Fruit fly (Drosophila melanogaster): ENCODE data around the gene ebo.

ebo gene

DNA sequence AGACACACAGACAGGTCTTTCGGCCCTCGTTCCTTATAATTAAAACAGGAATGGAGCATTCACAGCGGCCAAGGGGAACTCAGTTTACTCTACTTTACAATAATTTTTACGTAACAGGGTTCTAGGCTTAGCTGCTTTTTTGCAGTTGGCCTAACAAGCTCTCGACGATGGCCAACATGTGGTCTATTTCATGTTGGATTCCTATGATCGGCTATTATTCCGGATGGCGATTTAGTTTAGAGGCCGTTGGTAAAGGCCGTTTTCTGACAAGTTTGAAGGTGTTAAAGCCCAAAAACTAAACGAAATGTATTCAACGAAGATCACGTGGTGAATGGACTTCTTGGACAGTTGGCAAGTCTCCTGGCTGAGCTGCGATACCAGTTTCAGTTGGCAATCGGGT lies 30.4 kb downstream of the ebo start:
- no peak for TF ChIP-seq CrebA (GFP tag; optimal IDR thresholded peaks at IDR 0.05; ENCODE audit: borderline replicate concordance)
- TF ChIP-seq fru (GFP tag; optimal IDR thresholded peaks at IDR 0.05) = peak; percentile 56
- TF ChIP-seq OdsH (GFP tag; optimal IDR thresholded peaks at IDR 0.05) = peak; percentile 17
- TF ChIP-seq usp (GFP tag; optimal IDR thresholded peaks at IDR 0.05) = no peak
- peak; percentile 36 for TF ChIP-seq Sp1 (GFP tag; optimal IDR thresholded peaks at IDR 0.05)
- TF ChIP-seq dmrt93B (GFP tag; optimal IDR thresholded peaks at IDR 0.05) = peak; percentile 9
- TF ChIP-seq ey (GFP tag; optimal IDR thresholded peaks at IDR 0.05) = peak; percentile 19
- no peak for TF ChIP-seq dl (GFP tag; optimal IDR thresholded peaks at IDR 0.05; ENCODE audit: insufficient read depth in 1 of 2, partially characterized antibody in 2 of 2)
- peak; percentile 63 for TF ChIP-seq woc (GFP tag; optimal IDR thresholded peaks at IDR 0.05)
- TF ChIP-seq foxo (GFP tag; optimal IDR thresholded peaks at IDR 0.05) = peak in 1 of 2 experiments; percentile 42
- TF ChIP-seq HLH106 (tag; optimal IDR thresholded peaks at IDR 0.05) = peak; percentile 34

- TF ChIP-seq Dif (GFP tag; optimal IDR thresholded peaks at IDR 0.05; ENCODE audit: partially characterized antibody) = no peak
- TF ChIP-seq h (GFP tag; optimal IDR thresholded peaks at IDR 0.05) = peak; percentile 77
- TF ChIP-seq br (GFP tag; optimal IDR thresholded peaks at IDR 0.05) = peak; percentile 66
- peak; percentile 68 for TF ChIP-seq ey (GFP tag; optimal IDR thresholded peaks at IDR 0.05)
- peak; percentile 49 for TF ChIP-seq tai (GFP tag; optimal IDR thresholded peaks at IDR 0.05)
- TF ChIP-seq Mio (GFP tag; optimal IDR thresholded peaks at IDR 0.05) = no peak
- peak; percentile 54 for TF ChIP-seq woc (GFP tag; optimal IDR thresholded peaks at IDR 0.05)
- peak; percentile 33 for TF ChIP-seq brk (GFP tag; optimal IDR thresholded peaks at IDR 0.05)
- no peak for TF ChIP-seq jim (GFP tag; optimal IDR thresholded peaks at IDR 0.05)
- TF ChIP-seq HLH106 (tag; optimal IDR thresholded peaks at IDR 0.05) = peak; percentile 58
- TF ChIP-seq Hr78 (GFP tag; optimal IDR thresholded peaks at IDR 0.05) = no peak
- TF ChIP-seq Hnf4 (GFP tag; optimal IDR thresholded peaks at IDR 0.05) = peak; percentile 60
- TF ChIP-seq Sp1 (GFP tag; optimal IDR thresholded peaks at IDR 0.05) = peak; percentile 50
- no peak for TF ChIP-seq CG9705 (GFP tag; optimal IDR thresholded peaks at IDR 0.05)
- no peak for TF ChIP-seq usp (GFP tag; optimal IDR thresholded peaks at IDR 0.05)
- TF ChIP-seq foxo (GFP tag; optimal IDR thresholded peaks at IDR 0.05) = peak in 1 of 2 experiments; percentile 70
- TF ChIP-seq CrebA (GFP tag; optimal IDR thresholded peaks at IDR 0.05; ENCODE audit: borderline replicate concordance) = no peak
- no peak for TF ChIP-seq sv (GFP tag; optimal IDR thresholded peaks at IDR 0.05)
- no peak for TF ChIP-seq Vsx2 (GFP tag; optimal IDR thresholded peaks at IDR 0.05; ENCODE audit: partially characterized antibody)
- peak; percentile 37 for TF ChIP-seq psq (GFP tag; optimal IDR thresholded peaks at IDR 0.05)
- no peak for TF ChIP-seq CG32264 (GFP tag; optimal IDR thresholded peaks at IDR 0.05)
- TF ChIP-seq Dfd (GFP tag; optimal IDR thresholded peaks at IDR 0.05) = no peak
- TF ChIP-seq dmrt93B (GFP tag; optimal IDR thresholded peaks at IDR 0.05) = peak; percentile 33
- TF ChIP-seq rgr (GFP tag; optimal IDR thresholded peaks at IDR 0.05) = peak; percentile 64
- peak; percentile 69 for TF ChIP-seq OdsH (GFP tag; optimal IDR thresholded peaks at IDR 0.05)
- no peak for TF ChIP-seq Jra (GFP tag; optimal IDR thresholded peaks at IDR 0.05)
- no peak for TF ChIP-seq GATAd (GFP tag; optimal IDR thresholded peaks at IDR 0.05)
- no peak for TF ChIP-seq Myc (optimal IDR thresholded peaks at IDR 0.05)
- no peak for TF ChIP-seq Rel (GFP tag; optimal IDR thresholded peaks at IDR 0.05)
- no peak for TF ChIP-seq Rel (tag; optimal IDR thresholded peaks at IDR 0.05)
- no peak for TF ChIP-seq Hr83 (GFP tag; optimal IDR thresholded peaks at IDR 0.05; ENCODE audit: poor library complexity, severe bottlenecking)
- no peak for TF ChIP-seq dsf (GFP tag; optimal IDR thresholded peaks at IDR 0.05; ENCODE audit: borderline replicate concordance)
- TF ChIP-seq sage (GFP tag; optimal IDR thresholded peaks at IDR 0.05) = peak; percentile 23
- no peak for TF ChIP-seq dl (GFP tag; optimal IDR thresholded peaks at IDR 0.05; ENCODE audit: insufficient read depth in 1 of 2, partially characterized antibody in 2 of 2)
- TF ChIP-seq pan (optimal IDR thresholded peaks at IDR 0.05) = no peak
- no peak for TF ChIP-seq Abd-B (GFP tag; optimal IDR thresholded peaks at IDR 0.05)
- TF ChIP-seq fru (GFP tag; optimal IDR thresholded peaks at IDR 0.05) = peak; percentile 68
- TF ChIP-seq lola (GFP tag; optimal IDR thresholded peaks at IDR 0.05) = no peak
- no peak for TF ChIP-seq N (GFP tag; optimal IDR thresholded peaks at IDR 0.05)
Measured at dm6 chrX:443981-444550, 32.3 kb downstream of the ebo start.
